Worm (Caenorhabditis elegans) whole organism, L4 larva: ENCODE results near the gene rib-1.

Experiments used
- T26A8.4 ChIP-seq: fragments of 200-800 bp; sonication (Bioruptor generic); IDR thresholded peaks from 2 replicates; pipeline ENCODE4 v1.3.6; 2022; ENCODE audit warnings: missing genetic modification characterization, missing compliant biosample characterization
- dpl-1 ChIP-seq: fragments of 150-350 bp; optimal IDR thresholded peaks from 2 replicates; lab custom pipeline; 2014; ENCODE audit warnings: missing biosample characterization, missing genetic modification reagents, missing genetic modification characterization
- nhr-11 ChIP-seq: fragments of 150-350 bp; optimal IDR thresholded peaks from 2 replicates; lab custom pipeline; 2014; ENCODE audit warnings: missing biosample characterization, missing genetic modification characterization
- nhr-237 ChIP-seq: sonication (generic microtip); optimal IDR thresholded peaks from 2 replicates; lab custom pipeline; 2017; ENCODE audit warnings: missing biosample characterization, missing genetic modification characterization
- unc-62 ChIP-seq, 3 experiments: fragments of 150-350 bp in 1 of 3; sonication (generic microtip); optimal IDR thresholded peaks in 2 of 3; peaks in 1 of 3; 1 replicate in 1 of 3; 2 replicates in 2 of 3; lab custom pipeline; 2014 to 2017; ENCODE audit warnings: missing biosample characterization in 3 of 3, missing genetic modification characterization in 3 of 3, missing genetic modification reagents in 3 of 3, missing genotype in 1 of 3

DNA sequence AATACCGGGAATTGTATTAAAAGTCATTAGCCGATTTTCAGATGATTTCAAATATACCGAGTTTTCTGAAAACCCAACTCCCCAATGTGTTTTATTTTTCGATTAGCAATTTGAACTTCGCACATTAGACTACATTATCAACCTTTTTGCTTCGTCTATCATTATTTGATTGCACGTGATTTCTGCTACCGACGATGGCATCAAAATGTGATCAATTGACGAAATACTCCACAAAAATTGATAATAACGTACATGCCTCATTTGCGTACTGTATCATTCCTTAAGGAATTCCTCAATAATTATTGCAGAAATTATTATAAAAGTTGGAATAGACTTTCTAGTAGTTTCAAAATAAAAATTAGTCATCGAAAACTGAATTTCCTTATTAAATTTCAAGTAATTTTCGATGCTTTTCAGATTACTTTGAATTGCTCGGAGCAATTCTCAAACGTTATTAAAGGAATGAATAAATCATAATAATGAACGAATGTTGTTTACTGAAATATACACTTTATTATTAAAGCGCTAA, 45.2 kb downstream of the rib-1 start:
- TF ChIP-seq nhr-11 (tag; lab: Kevin White, UChicago): no peak
- no peak for TF ChIP-seq dpl-1
- no peak for TF ChIP-seq nhr-237 (tag; lab: Kevin White, UChicago)
- TF ChIP-seq unc-62 (GFP tag; optimal IDR thresholded peaks at IDR 0.05 in 1 of 2; lab: Kevin White, UChicago): peak in 1 of 2 experiments; percentile 88
- TF ChIP-seq unc-62 (tag; optimal IDR thresholded peaks at IDR 0.05; lab: Kevin White, UChicago): no peak
- no peak for TF ChIP-seq T26A8.4
